Fruit fly (Drosophila melanogaster) whole organism, adult: ENCODE results near the gene CG42375.

Experiments used
- CG11617 ChIP-seq: fragments of 200-800 bp; sonication (Bioruptor generic); optimal IDR thresholded peaks from 2 replicates; lab custom pipeline; 2017; ENCODE audit warnings: mild to moderate bottlenecking, missing biosample characterization, missing genetic modification reagents, missing genetic modification characterization
- CG12768 ChIP-seq: fragments of 200-800 bp; sonication (Bioruptor generic); optimal IDR thresholded peaks from 2 replicates; lab custom pipeline; 2017; ENCODE audit warnings: missing biosample characterization, missing genetic modification characterization, mild to moderate bottlenecking, moderate library complexity, missing genetic modification reagents
- CG14711 ChIP-seq: fragments of 200-800 bp; sonication (Bioruptor generic); optimal IDR thresholded peaks from 2 replicates; lab custom pipeline; 2018; ENCODE audit warnings: missing biosample characterization, mild to moderate bottlenecking, missing genetic modification characterization, moderate library complexity
- CG1620 ChIP-seq: fragments of 200-800 bp; sonication (Bioruptor generic); optimal IDR thresholded peaks from 2 replicates; lab custom pipeline; 2016; ENCODE audit warnings: missing biosample characterization, missing genetic modification characterization
- CG33017 ChIP-seq: fragments of 200-800 bp; sonication (Bioruptor generic); optimal IDR thresholded peaks from 2 replicates; lab custom pipeline; 2018; ENCODE audit warnings: missing biosample characterization, mild to moderate bottlenecking, missing genetic modification characterization, moderate library complexity
- CG5204 ChIP-seq: fragments of 200-800 bp; sonication (Bioruptor generic); optimal IDR thresholded peaks from 2 replicates; lab custom pipeline; 2016; ENCODE audit warnings: missing biosample characterization, missing genetic modification characterization
- CG7045 ChIP-seq: fragments of 200-800 bp; sonication (Bioruptor generic); optimal IDR thresholded peaks from 2 replicates; lab custom pipeline; 2017; ENCODE audit warnings: missing biosample characterization, mild to moderate bottlenecking, missing genetic modification characterization
- CG7101 ChIP-seq: fragments of 200-800 bp; sonication (Bioruptor generic); optimal IDR thresholded peaks from 2 replicates; lab custom pipeline; 2018; ENCODE audit warnings: missing biosample characterization, mild to moderate bottlenecking, missing genetic modification characterization, moderate library complexity
- Clk ChIP-seq: fragments of 200-800 bp; sonication (Bioruptor generic); optimal IDR thresholded peaks from 2 replicates; lab custom pipeline; 2017; ENCODE audit warnings: missing biosample characterization, missing genetic modification characterization
- Crg-1 ChIP-seq: fragments of 200-800 bp; sonication (Bioruptor generic); optimal IDR thresholded peaks from 2 replicates; lab custom pipeline; 2016; ENCODE audit warnings: missing biosample characterization, missing genetic modification characterization
- Hr96 ChIP-seq: fragments of 200-800 bp; sonication (Bioruptor generic); optimal IDR thresholded peaks from 2 replicates; lab custom pipeline; 2016; ENCODE audit warnings: missing biosample characterization, missing genetic modification characterization
- Mnt ChIP-seq: fragments of 200-800 bp; sonication (Bioruptor generic); optimal IDR thresholded peaks from 2 replicates; lab custom pipeline; 2016; ENCODE audit warnings: missing biosample characterization, mild to moderate bottlenecking, missing genetic modification characterization
- bab1 ChIP-seq: fragments of 200-800 bp; sonication (Bioruptor generic); optimal IDR thresholded peaks from 3 replicates; lab custom pipeline; 2019; ENCODE audit warnings: missing biosample characterization, mild to moderate bottlenecking, missing genetic modification characterization, moderate library complexity
- cic ChIP-seq: fragments of 200-800 bp; sonication (Bioruptor generic); optimal IDR thresholded peaks from 2 replicates; lab custom pipeline; 2017; ENCODE audit warnings: missing biosample characterization, mild to moderate bottlenecking, missing genetic modification characterization, moderate library complexity
- cnc ChIP-seq, 2 experiments: fragments of >200 bp; optimal IDR thresholded peaks; 2 replicates each; lab custom pipeline; 2017
- kay ChIP-seq: fragments of 200-800 bp; sonication (Bioruptor generic); peaks from one replicate; lab custom pipeline; 2016; ENCODE audit warnings: missing biosample characterization, missing genetic modification characterization, borderline replicate concordance
- ovo ChIP-seq: fragments of 200-800 bp; sonication (Bioruptor generic); optimal IDR thresholded peaks from 2 replicates; lab custom pipeline; 2016; ENCODE audit warnings: missing biosample characterization, missing genetic modification characterization
- pad ChIP-seq: fragments of 200-800 bp; sonication (Bioruptor generic); optimal IDR thresholded peaks from 3 replicates; lab custom pipeline; 2017; ENCODE audit warnings: missing biosample characterization, missing genetic modification characterization, mild to moderate bottlenecking, moderate library complexity, missing genetic modification reagents
- tj ChIP-seq: fragments of 200-800 bp; sonication (Bioruptor generic); optimal IDR thresholded peaks from 3 replicates; lab custom pipeline; 2017; ENCODE audit warnings: missing biosample characterization, mild to moderate bottlenecking, missing genetic modification characterization, moderate library complexity
- toe ChIP-seq: fragments of 200-800 bp; sonication (Bioruptor generic); optimal IDR thresholded peaks from 2 replicates; lab custom pipeline; 2016; ENCODE audit warnings: missing biosample characterization, missing genetic modification characterization

CG42375 gene

DNA sequence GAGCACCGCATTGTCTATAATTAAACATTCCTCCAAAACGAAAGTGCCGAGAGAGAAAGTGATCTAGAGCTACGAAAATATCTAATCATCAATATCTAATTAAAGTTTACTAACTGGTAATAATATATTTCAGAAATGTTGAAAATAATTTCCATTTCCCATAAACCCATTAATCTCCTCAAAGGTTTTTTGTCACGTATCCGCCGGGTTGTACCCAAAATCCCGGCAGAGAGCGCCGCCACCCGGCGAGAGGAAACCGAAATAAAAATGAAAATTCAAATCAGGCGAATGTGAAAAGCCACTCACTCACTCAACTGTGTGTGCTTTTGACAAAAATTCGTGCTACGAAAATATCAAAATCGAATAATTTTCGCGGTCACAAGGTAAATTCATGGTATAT lies 8.2 kb upstream of the CG42375 start, which contains the start of gene CG9297:
TSS of gene CG9297 (plus strand) at position 301 of the 400 bp plus-strand sequence.
- no peak for TF ChIP-seq CG12768
- no peak for TF ChIP-seq CG7045 (GFP tag; lab: Kevin White, UChicago)
- TF ChIP-seq CG14711 (tag; lab: Kevin White, UChicago), result no peak
- TF ChIP-seq Mnt (GFP tag; lab: Kevin White, UChicago), result no peak

- no peak for TF ChIP-seq CG7045 (GFP tag; lab: Kevin White, UChicago)
- no peak for TF ChIP-seq CG5204 (GFP tag; lab: Kevin White, UChicago)
- no peak for TF ChIP-seq bab1 (GFP tag; lab: Kevin White, UChicago)
- no peak for TF ChIP-seq CG1620 (GFP tag; lab: Kevin White, UChicago)
- TF ChIP-seq Clk (GFP tag; lab: Kevin White, UChicago), result no peak
- no peak for TF ChIP-seq pad (GFP tag; lab: Kevin White, UChicago)
- TF ChIP-seq cic (GFP tag; lab: Kevin White, UChicago), result no peak
- TF ChIP-seq Hr96, result no peak
- TF ChIP-seq CG7101 (tag; lab: Kevin White, UChicago), result no peak
- TF ChIP-seq kay (GFP tag; lab: Kevin White, UChicago), result no peak
- TF ChIP-seq toe (GFP tag; lab: Kevin White, UChicago), result no peak
- TF ChIP-seq CG11617 (GFP tag; lab: Kevin White, UChicago), result no peak
- no peak for TF ChIP-seq ovo (GFP tag; lab: Kevin White, UChicago)
- no peak for TF ChIP-seq CG12768
- TF ChIP-seq Crg-1 (GFP tag; lab: Kevin White, UChicago), result no peak
- no peak for TF ChIP-seq cnc (optimal IDR thresholded peaks at IDR 0.05; lab: Kevin White, UChicago)
- TF ChIP-seq Mnt (GFP tag; lab: Kevin White, UChicago), result no peak
Measured at dm6 chr3R:13773350-13773749, 6.1 kb upstream of the CG42375 start.

DNA sequence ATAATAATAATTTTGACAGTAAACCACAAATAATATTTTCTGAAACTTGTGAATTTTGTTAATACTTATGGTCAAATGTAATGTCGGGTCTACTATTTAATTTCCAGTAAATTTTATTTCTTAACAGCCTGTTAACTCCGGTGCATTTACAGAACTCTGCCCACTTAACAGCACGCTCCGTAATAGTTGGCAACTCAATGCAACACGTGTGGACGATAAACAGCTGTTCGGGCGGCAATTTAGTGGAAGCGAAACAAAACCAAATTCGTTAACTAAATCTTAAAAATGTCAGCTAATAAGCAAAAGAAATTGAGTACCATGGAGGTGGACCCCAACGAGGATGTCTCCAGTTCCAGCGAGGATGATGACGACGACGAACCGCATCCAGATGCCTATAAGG lies 1.3 kb downstream of the CG42375 start, which contains the start of gene CG9286:
TSS of gene CG9286 (plus strand) at position 196 of the 400 bp plus-strand sequence.
- TF ChIP-seq bab1 (GFP tag; lab: Kevin White, UChicago) (peak; percentile 10), Clk (GFP tag; lab: Kevin White, UChicago) (no peak), CG14711 (tag; lab: Kevin White, UChicago) (peak; percentile 86), Mnt (GFP tag; lab: Kevin White, UChicago) (peak; percentile 94)

- TF ChIP-seq CG14711 (tag; lab: Kevin White, UChicago), result peak; percentile 27
- TF ChIP-seq bab1 (GFP tag; lab: Kevin White, UChicago), result peak; percentile 4
- no peak for TF ChIP-seq cnc (optimal IDR thresholded peaks at IDR 0.05; lab: Kevin White, UChicago)
- no peak for TF ChIP-seq ovo (GFP tag; lab: Kevin White, UChicago)
- peak; percentile 4 for TF ChIP-seq Mnt (GFP tag; lab: Kevin White, UChicago)
Measured at dm6 chr3R:13782035-13782434, 2.6 kb downstream of the CG42375 start, which contains the start of gene Dip-B. TSS of gene Dip-B (plus strand) at chr3R:13782288.

- TF ChIP-seq CG14711 (tag; lab: Kevin White, UChicago) (no peak), bab1 (GFP tag; lab: Kevin White, UChicago) (no peak), ovo (GFP tag; lab: Kevin White, UChicago) (peak; percentile 34), Hr96 (peak; percentile 27), CG33017 (tag; lab: Kevin White, UChicago) (peak; percentile 18), pad (GFP tag; lab: Kevin White, UChicago) (no peak), CG5204 (GFP tag; lab: Kevin White, UChicago) (no peak), CG1620 (GFP tag; lab: Kevin White, UChicago) (no peak), Mnt (GFP tag; lab: Kevin White, UChicago) (peak; percentile 7), CG12768 (peak; percentile 28), kay (GFP tag; lab: Kevin White, UChicago) (no peak), Crg-1 (GFP tag; lab: Kevin White, UChicago) (no peak), cnc (optimal IDR thresholded peaks at IDR 0.05; lab: Kevin White, UChicago) (no peak), toe (GFP tag; lab: Kevin White, UChicago) (no peak), Clk (GFP tag; lab: Kevin White, UChicago) (no peak), CG7101 (tag; lab: Kevin White, UChicago) (no peak), CG11617 (GFP tag; lab: Kevin White, UChicago) (no peak), CG7045 (GFP tag; lab: Kevin White, UChicago) (no peak), tj (no peak), cic (GFP tag; lab: Kevin White, UChicago) (peak; percentile 38)
Measured at dm6 chr3R:13782578-13782977, 3.2 kb downstream of the CG42375 start.

DNA sequence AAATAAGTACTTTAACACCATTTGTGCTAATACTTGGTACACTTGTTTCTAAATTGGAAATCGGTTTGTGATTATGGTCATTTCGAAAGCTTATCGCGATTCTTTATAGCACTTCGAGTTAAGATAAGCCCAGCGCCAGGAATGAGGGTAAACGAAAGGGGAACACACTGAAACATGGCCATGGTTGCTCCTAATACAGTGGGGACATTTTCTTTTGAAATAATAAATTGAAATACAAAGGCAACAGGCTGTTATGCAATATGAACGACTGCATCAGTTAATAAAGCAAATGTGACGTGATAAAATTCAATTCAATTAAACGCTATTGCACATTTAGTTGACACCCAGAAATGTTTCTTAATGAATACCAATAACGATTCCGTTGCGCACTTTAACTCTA lies 4.0 kb downstream of the CG42375 start:
- TF ChIP-seq CG7045 (GFP tag; lab: Kevin White, UChicago) (no peak), CG11617 (GFP tag; lab: Kevin White, UChicago) (no peak), kay (GFP tag; lab: Kevin White, UChicago) (no peak), CG33017 (tag; lab: Kevin White, UChicago) (no peak), CG14711 (tag; lab: Kevin White, UChicago) (no peak), tj (no peak), cnc (optimal IDR thresholded peaks at IDR 0.05; lab: Kevin White, UChicago) (no peak), pad (GFP tag; lab: Kevin White, UChicago) (no peak), toe (GFP tag; lab: Kevin White, UChicago) (no peak), CG1620 (GFP tag; lab: Kevin White, UChicago) (no peak), ovo (GFP tag; lab: Kevin White, UChicago) (no peak), cic (GFP tag; lab: Kevin White, UChicago) (no peak), Mnt (GFP tag; lab: Kevin White, UChicago) (no peak)
